Worm (Caenorhabditis elegans): ENCODE measurements around the gene cyp-33D3.

DNA sequence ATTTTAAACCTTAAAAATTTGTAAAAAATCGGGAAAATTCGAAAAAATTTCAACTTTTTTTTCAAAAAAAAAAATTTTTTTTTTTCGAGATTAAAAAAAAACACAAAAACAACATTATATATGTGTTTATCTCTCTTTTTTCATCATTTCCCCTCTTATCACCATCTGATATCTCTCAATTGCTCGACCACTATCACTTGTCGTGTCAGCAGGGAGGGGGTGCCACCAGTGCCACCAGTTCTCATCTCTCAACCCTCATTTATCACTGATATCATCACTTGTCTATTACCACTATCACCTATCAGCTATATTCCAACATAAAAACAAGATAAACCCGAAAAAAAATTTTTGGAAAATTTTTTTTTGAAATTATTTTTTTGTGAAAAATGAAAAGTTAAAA, 10.6 kb downstream of the cyp-33D3 start:
- TF ChIP-seq unc-62 (GFP tag; optimal IDR thresholded peaks at IDR 0.05) (no peak), nhr-12 (tag; optimal IDR thresholded peaks at IDR 0.05) (no peak), nhr-76 (tag; optimal IDR thresholded peaks at IDR 0.05) (no peak), blmp-1 (tag; optimal IDR thresholded peaks at IDR 0.05) (no peak), elt-3 (tag; optimal IDR thresholded peaks at IDR 0.05) (no peak)
